Fruit fly (Drosophila melanogaster) whole organism, larva: ENCODE measurements around the gene CG7945.

ENCODE experiments used
- noc ChIP-seq: fragments of 200-800 bp; sonication (Bioruptor generic); optimal IDR thresholded peaks from 3 replicates; lab custom pipeline; 2019; ENCODE audit warnings: missing biosample characterization, mild to moderate bottlenecking, missing genetic modification characterization, moderate library complexity

CG7945 gene

DNA sequence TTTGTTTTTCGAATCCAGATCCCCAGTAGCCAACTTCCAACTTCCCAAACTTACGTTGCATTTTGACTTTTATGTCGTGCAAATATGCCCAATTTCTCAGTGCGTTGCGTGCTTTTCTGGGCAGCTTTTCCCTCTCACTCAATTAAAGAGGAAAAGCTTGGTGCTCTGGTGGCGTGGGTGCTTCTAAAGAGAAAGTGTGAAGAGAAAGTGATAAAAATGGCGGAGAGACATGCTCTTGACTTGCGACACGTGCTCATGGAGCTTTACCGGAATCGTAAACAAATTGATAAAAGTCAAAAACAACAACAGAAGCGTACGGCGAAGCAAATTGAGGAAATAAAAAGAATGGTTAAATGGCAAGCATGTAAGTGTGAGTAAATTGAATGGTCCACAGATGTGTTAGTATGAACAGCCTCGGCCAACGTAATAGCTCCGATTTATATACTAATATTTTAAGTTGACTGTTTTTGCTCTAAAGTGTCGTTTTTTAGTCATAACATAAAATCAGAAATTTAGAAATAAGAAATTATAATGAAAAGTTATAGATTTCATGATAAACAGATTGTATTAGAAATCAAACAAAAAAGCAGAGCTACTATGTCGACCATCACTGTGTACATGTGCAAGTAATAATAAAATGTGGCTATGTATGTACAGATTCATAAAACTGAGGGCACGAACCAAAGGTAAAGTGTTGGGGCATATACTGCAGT, 29.9 kb downstream of the CG7945 start:
- TF ChIP-seq noc (tag; lab: Kevin White, UChicago): no peak

- no peak for TF ChIP-seq noc (tag; lab: Kevin White, UChicago)
Observed at dm6 chr3L:15485302-15485701, 38.6 kb downstream of the CG7945 start, which contains the start of gene Ran-like. Gene Ran-like, minus strand, starts transcription at chr3L:15485402.

dm6 chr3L:15474010-15474409, 49.9 kb downstream of the CG7945 start, which contains the start of gene cocoon:
Gene cocoon, minus strand, starts transcription at chr3L:15474110.
- TF ChIP-seq noc (tag; lab: Kevin White, UChicago): no peak
